Worm (Caenorhabditis elegans) whole organism, L2 larva: ENCODE results near the gene cul-5.

Source experiments
- C34F6.9 ChIP-seq: fragments of 150-350 bp; optimal IDR thresholded peaks from 2 replicates; lab custom pipeline; 2014; ENCODE audit warnings: missing biosample characterization, missing genetic modification characterization
- Y55F3AM.14 ChIP-seq: fragments of 200-800 bp; sonication (Bioruptor generic); optimal IDR thresholded peaks from 2 replicates; lab custom pipeline; 2018; ENCODE audit warnings: mild to moderate bottlenecking, missing genetic modification characterization, missing compliant biosample characterization
- alr-1 ChIP-seq: fragments of 150-350 bp; optimal IDR thresholded peaks from 2 replicates; lab custom pipeline; 2014; ENCODE audit warnings: missing biosample characterization, missing genetic modification characterization
- aly-2 ChIP-seq: fragments of 150-350 bp; optimal IDR thresholded peaks from 2 replicates; lab custom pipeline; 2014; ENCODE audit warnings: missing biosample characterization, missing genetic modification characterization
- ama-1 ChIP-seq: fragments of 150-350 bp; optimal IDR thresholded peaks from 2 replicates; lab custom pipeline; 2018; ENCODE audit warnings: inconsistent platforms
- blmp-1 ChIP-seq: sonication (generic microtip); optimal IDR thresholded peaks from 2 replicates; lab custom pipeline; 2017; ENCODE audit warnings: missing genetic modification characterization, mild to moderate bottlenecking, missing compliant biosample characterization, antibody characterized with exemption, moderate library complexity; ENCODE audit not compliant: insufficient read depth
- ceh-16 ChIP-seq: fragments of 150-350 bp; optimal IDR thresholded peaks from 2 replicates; lab custom pipeline; 2014; ENCODE audit warnings: missing biosample characterization, missing genetic modification characterization
- dmd-4 ChIP-seq: sonication (generic microtip); optimal IDR thresholded peaks from 2 replicates; lab custom pipeline; 2017; ENCODE audit warnings: missing biosample characterization, missing genetic modification characterization
- elt-1 ChIP-seq: fragments of 150-350 bp; optimal IDR thresholded peaks from 2 replicates; lab custom pipeline; 2014; ENCODE audit warnings: missing biosample characterization, missing genetic modification characterization
- elt-3 ChIP-seq: sonication (generic microtip); optimal IDR thresholded peaks from 2 replicates; lab custom pipeline; 2017; ENCODE audit warnings: missing biosample characterization, missing genetic modification characterization
- fos-1 ChIP-seq: fragments of 150-350 bp; optimal IDR thresholded peaks from 2 replicates; lab custom pipeline; 2014; ENCODE audit warnings: missing biosample characterization, missing genetic modification characterization
- gmeb-1 ChIP-seq: fragments of 150-350 bp; optimal IDR thresholded peaks from 2 replicates; lab custom pipeline; 2014; ENCODE audit warnings: missing biosample characterization, missing genetic modification characterization
- lin-11 ChIP-seq: fragments of 150-350 bp; sonication (generic microtip); optimal IDR thresholded peaks from 2 replicates; lab custom pipeline; 2014; ENCODE audit warnings: missing biosample characterization, missing genetic modification characterization, inconsistent platforms, mixed read lengths
- lin-13 ChIP-seq: fragments of 150-350 bp; optimal IDR thresholded peaks from 2 replicates; lab custom pipeline; 2014; ENCODE audit warnings: missing biosample characterization, missing genetic modification reagents, missing genetic modification characterization
- lin-39 ChIP-seq: fragments of 150-350 bp; optimal IDR thresholded peaks from 2 replicates; lab custom pipeline; 2014; ENCODE audit warnings: missing biosample characterization, missing genetic modification reagents, missing genetic modification characterization
- lsy-2 ChIP-seq, 2 experiments: fragments of 150-350 bp in 1 of 2; sonication (generic microtip) in 1 of 2; optimal IDR thresholded peaks; 2 replicates each; lab custom pipeline; 2014 to 2017; ENCODE audit warnings: missing biosample characterization in 2 of 2, missing genetic modification characterization in 2 of 2
- mab-5 ChIP-seq: fragments of 150-350 bp; optimal IDR thresholded peaks from 2 replicates; lab custom pipeline; 2014; ENCODE audit warnings: missing biosample characterization, missing genetic modification characterization
- mbf-1 ChIP-seq: sonication (generic microtip); optimal IDR thresholded peaks from 2 replicates; lab custom pipeline; 2017; ENCODE audit warnings: missing biosample characterization, missing genetic modification characterization
- mdl-1 ChIP-seq, 2 experiments: fragments of 150-350 bp in 1 of 2; sonication (generic microtip) in 1 of 2; optimal IDR thresholded peaks; 2 replicates each; lab custom pipeline; 2017; ENCODE audit warnings: missing biosample characterization in 2 of 2, missing genetic modification characterization in 2 of 2
- nhr-12 ChIP-seq: fragments of 150-350 bp; optimal IDR thresholded peaks from 2 replicates; lab custom pipeline; 2014; ENCODE audit warnings: missing biosample characterization, missing genetic modification characterization
- nhr-129 ChIP-seq: fragments of 150-350 bp; optimal IDR thresholded peaks from 2 replicates; lab custom pipeline; 2014; ENCODE audit warnings: missing biosample characterization, missing genetic modification characterization
- nhr-21 ChIP-seq: fragments of 150-350 bp; optimal IDR thresholded peaks from 2 replicates; lab custom pipeline; 2014; ENCODE audit warnings: missing biosample characterization, missing genetic modification characterization
- nhr-25 ChIP-seq: fragments of 150-350 bp; sonication (generic microtip); optimal IDR thresholded peaks from 3 replicates; lab custom pipeline; 2014; ENCODE audit warnings: missing biosample characterization, missing genetic modification characterization
- nhr-77 ChIP-seq: fragments of 150-350 bp; optimal IDR thresholded peaks from 2 replicates; lab custom pipeline; 2014; ENCODE audit warnings: missing biosample characterization, missing genetic modification characterization
- peb-1 ChIP-seq: fragments of 150-350 bp; optimal IDR thresholded peaks from 2 replicates; lab custom pipeline; 2014; ENCODE audit warnings: missing biosample characterization, missing genetic modification characterization
- sem-4 ChIP-seq: fragments of 150-350 bp; optimal IDR thresholded peaks from 2 replicates; lab custom pipeline; 2014; ENCODE audit warnings: missing biosample characterization, missing genetic modification reagents, missing genetic modification characterization
- skn-1 ChIP-seq: sonication (generic microtip); optimal IDR thresholded peaks from 2 replicates; lab custom pipeline; 2017; ENCODE audit warnings: missing biosample characterization, missing genetic modification characterization
- snpc-4 ChIP-seq: fragments of 150-350 bp; optimal IDR thresholded peaks from 2 replicates; lab custom pipeline; 2014; ENCODE audit warnings: missing biosample characterization, missing genetic modification characterization
- unc-39 ChIP-seq: fragments of 150-350 bp; optimal IDR thresholded peaks from 2 replicates; lab custom pipeline; 2014; ENCODE audit warnings: missing biosample characterization, missing genetic modification characterization
- unc-55 ChIP-seq: fragments of 150-350 bp; sonication (generic microtip); optimal IDR thresholded peaks from 3 replicates; lab custom pipeline; 2014; ENCODE audit warnings: missing biosample characterization, missing genetic modification reagents, missing genetic modification characterization
- unc-62 ChIP-seq: fragments of 150-350 bp; optimal IDR thresholded peaks from 2 replicates; lab custom pipeline; 2014; ENCODE audit warnings: missing biosample characterization, missing genetic modification reagents, missing genetic modification characterization
- zag-1 ChIP-seq: fragments of 150-350 bp; optimal IDR thresholded peaks from 2 replicates; lab custom pipeline; 2014; ENCODE audit warnings: missing biosample characterization, missing genetic modification characterization
- ztf-11 ChIP-seq: sonication (generic microtip); optimal IDR thresholded peaks from 2 replicates; lab custom pipeline; 2017; ENCODE audit warnings: missing biosample characterization, missing genetic modification characterization
- ztf-4 ChIP-seq: fragments of 150-350 bp; optimal IDR thresholded peaks from 2 replicates; lab custom pipeline; 2014; ENCODE audit warnings: missing biosample characterization, missing genetic modification characterization

cul-5 gene

DNA sequence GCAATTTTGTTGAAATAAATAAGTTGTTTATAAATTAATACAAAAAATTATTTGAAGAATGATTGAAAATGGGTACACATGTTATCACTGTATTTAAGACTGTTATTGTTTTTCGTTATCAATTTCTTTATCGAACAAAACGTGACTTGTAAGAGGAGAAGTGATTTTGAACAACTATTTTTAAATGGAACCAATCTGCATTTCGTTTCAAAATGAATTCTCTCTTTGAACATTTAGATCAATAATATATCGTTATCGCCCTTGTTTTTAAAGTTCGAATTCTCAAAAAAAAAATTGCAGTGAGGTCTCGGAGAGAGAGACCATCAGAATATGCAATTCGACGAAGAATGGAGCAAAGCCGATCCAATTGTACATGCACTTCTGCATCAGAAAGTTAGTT, at the start of gene cul-5:
TSS of gene cul-5 (plus strand) at position 301 of the 400 bp plus-strand sequence.
- TF ChIP-seq ztf-11 (tag; lab: Kevin White, UChicago): no peak
- TF ChIP-seq nhr-12 (tag; lab: Kevin White, UChicago): no peak
- no peak for TF ChIP-seq mbf-1 (tag; lab: Kevin White, UChicago)
- no peak for TF ChIP-seq nhr-25 (tag; lab: Kevin White, UChicago)
- TF ChIP-seq mab-5 (tag; lab: Kevin White, UChicago): no peak
- no peak for TF ChIP-seq lin-11

DNA sequence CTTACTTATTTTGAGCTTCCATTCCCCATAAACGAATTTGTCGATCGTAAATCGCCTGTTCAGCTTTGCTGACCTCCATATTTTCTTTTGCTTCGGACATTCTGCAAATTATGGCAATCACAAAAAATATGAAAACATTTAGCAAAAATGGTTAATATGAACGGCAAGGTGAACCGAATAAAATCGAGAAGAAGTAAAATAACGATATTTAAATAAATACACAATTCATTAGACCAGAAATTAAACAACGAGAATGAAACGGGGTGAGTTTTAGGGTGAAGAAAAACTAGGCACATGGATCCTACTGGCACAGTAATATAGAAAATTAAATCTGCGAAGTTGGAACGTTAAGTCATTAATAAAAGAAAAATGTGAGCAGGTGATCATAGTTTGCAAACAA, 49.1 kb upstream of the cul-5 start, which contains the start of gene aos-1:
TSS of gene aos-1 (minus strand) at position 101 of the 400 bp plus-strand sequence.
- no peak for TF ChIP-seq alr-1
- no peak for TF ChIP-seq peb-1 (tag; lab: Kevin White, UChicago)
- no peak for TF ChIP-seq elt-3 (tag; lab: Kevin White, UChicago)
- no peak for TF ChIP-seq ama-1 (lab: Kevin White, UChicago)
- TF ChIP-seq lin-11: no peak
- TF ChIP-seq mdl-1 (tag; optimal IDR thresholded peaks at IDR 0.05; lab: Kevin White, UChicago): no peak
- TF ChIP-seq dmd-4: no peak
- TF ChIP-seq nhr-21 (tag; lab: Kevin White, UChicago): no peak
- no peak for TF ChIP-seq zag-1
- no peak for TF ChIP-seq nhr-77 (tag; lab: Kevin White, UChicago)
- TF ChIP-seq blmp-1: no peak
- TF ChIP-seq ceh-16 (tag; lab: Kevin White, UChicago): no peak
- TF ChIP-seq sem-4 (tag; lab: Kevin White, UChicago): no peak

DNA sequence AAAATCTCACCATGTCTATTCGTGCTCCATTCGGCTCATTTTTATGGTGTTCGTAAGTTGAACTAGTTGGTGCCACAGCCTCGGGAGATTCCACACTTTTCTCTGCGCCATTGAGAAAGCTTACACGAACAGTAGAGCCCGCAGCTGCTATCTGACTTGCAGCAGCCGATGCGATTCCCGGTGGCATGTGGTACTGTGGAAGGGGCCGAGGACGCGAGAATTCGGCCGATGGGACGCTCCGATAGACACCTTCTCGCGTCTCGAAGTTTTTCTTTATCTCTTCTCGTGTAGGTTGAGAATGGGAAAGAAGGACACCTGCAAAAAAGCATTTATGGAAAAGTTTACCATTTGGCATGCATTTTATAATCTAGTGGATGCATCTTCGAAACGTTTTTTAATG, 46.1 kb upstream of the cul-5 start:
- TF ChIP-seq unc-62 (GFP tag; lab: Kevin White, UChicago) (no peak), mbf-1 (tag; lab: Kevin White, UChicago) (no peak), ceh-16 (tag; lab: Kevin White, UChicago) (no peak), alr-1 (no peak), fos-1 (tag; lab: Kevin White, UChicago) (no peak), nhr-12 (tag; lab: Kevin White, UChicago) (no peak), skn-1 (tag; lab: Kevin White, UChicago) (no peak), zag-1 (no peak), ama-1 (lab: Kevin White, UChicago) (no peak), elt-3 (tag; lab: Kevin White, UChicago) (no peak), nhr-129 (tag; lab: Kevin White, UChicago) (no peak), Y55F3AM.14 (GFP tag; lab: Kevin White, UChicago) (no peak), aly-2 (tag; lab: Kevin White, UChicago) (no peak), unc-39 (no peak), ztf-4 (tag; lab: Kevin White, UChicago) (no peak), lsy-2 (tag; optimal IDR thresholded peaks at IDR 0.05; lab: Kevin White, UChicago) (no peak)
- TF ChIP-seq, all 48 proteins: peak for 0

DNA sequence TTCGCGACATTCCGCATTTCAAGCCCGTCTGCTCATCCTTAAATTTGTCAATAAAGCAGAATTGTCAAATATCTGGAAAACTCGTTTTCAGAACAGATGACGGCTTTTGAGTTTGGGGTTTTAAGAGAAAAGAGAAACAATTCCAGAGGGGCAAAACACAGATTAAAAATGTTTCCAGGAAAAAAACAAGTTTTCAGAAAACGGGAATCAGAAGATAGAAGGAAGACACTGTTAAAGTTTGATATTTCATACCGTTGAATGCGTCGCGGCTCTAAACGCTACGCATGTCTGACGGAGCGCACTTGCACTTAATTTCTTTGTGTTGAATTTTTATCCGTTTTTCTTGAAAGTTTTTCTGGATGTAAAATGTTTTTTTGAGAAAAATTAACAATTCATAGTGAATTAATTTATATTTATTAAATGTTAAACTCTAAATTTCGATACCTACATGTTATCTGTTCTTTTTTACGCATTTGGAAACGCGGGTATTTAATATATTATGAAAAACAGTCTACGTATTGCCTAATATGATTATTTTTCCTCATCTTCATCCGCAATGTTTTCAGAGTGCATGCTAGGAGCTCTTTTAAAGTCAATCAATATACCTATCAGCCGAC, 45.1 kb upstream of the cul-5 start, which contains the start of the genes C08B6.18, wdr-20 and C08B6.8:
TSS of gene C08B6.18 (minus strand) at position 51 of the 617 bp plus-strand sequence.
TSS of gene wdr-20 (minus strand) at position 82 of the 617 bp plus-strand sequence.
TSS of gene C08B6.8 (plus strand) at position 567 of the 617 bp plus-strand sequence.
- TF ChIP-seq snpc-4 (tag; lab: Kevin White, UChicago): peak; percentile 65
- peak; percentile 47 for TF ChIP-seq lin-13 (GFP tag; lab: Kevin White, UChicago)
- TF ChIP-seq nhr-129 (tag; lab: Kevin White, UChicago): peak; percentile 14
- no peak for TF ChIP-seq mab-5 (tag; lab: Kevin White, UChicago)
- no peak for TF ChIP-seq ztf-4 (tag; lab: Kevin White, UChicago)
- TF ChIP-seq C34F6.9 (tag; lab: Kevin White, UChicago): peak; percentile 55
- TF ChIP-seq unc-55 (GFP tag; lab: Kevin White, UChicago): peak; percentile 51
- TF ChIP-seq ztf-11 (tag; lab: Kevin White, UChicago): no peak
- TF ChIP-seq elt-1 (tag; lab: Kevin White, UChicago): no peak
- no peak for TF ChIP-seq lin-39 (tag; lab: Kevin White, UChicago)
- TF ChIP-seq gmeb-1 (tag; lab: Kevin White, UChicago): no peak
- TF ChIP-seq lsy-2 (tag; optimal IDR thresholded peaks at IDR 0.05; lab: Kevin White, UChicago): peak in 1 of 2 experiments; percentile 38
